Fruit fly (Drosophila melanogaster): ENCODE results near the gene CG18666.
A peak's percentile ranks its signal among the peaks of the same experiment; 100 is the strongest.

The CG18666 gene

dm6 chr2L:11003925-11004673 lies 30.5 kb upstream of the CG18666 start, which contains the start of gene RpL9 (continued):
- peak; percentile 69 for TF ChIP-seq CG17359 (tag; optimal IDR thresholded peaks at IDR 0.05)
- peak; percentile 53 to 56 for TF ChIP-seq Pdp1 (GFP tag; optimal IDR thresholded peaks at IDR 0.05)
- TF ChIP-seq CG1233 (GFP tag; optimal IDR thresholded peaks at IDR 0.05), result peak; percentile 83
- no peak for TF ChIP-seq CG16863 (GFP tag; optimal IDR thresholded peaks at IDR 0.05)
- TF ChIP-seq CG5180 (GFP tag; optimal IDR thresholded peaks at IDR 0.05), result peak; percentile 67
- TF ChIP-seq CG11093 (GFP tag; IDR thresholded peaks at IDR 0.05), result no peak
- no peak for TF ChIP-seq kay (GFP tag; optimal IDR thresholded peaks at IDR 0.05)
- peak; percentile 16 for TF ChIP-seq bab2 (GFP tag; optimal IDR thresholded peaks at IDR 0.05)
- TF ChIP-seq Rx (GFP tag; IDR thresholded peaks at IDR 0.05), result no peak
- TF ChIP-seq Side (GFP tag; optimal IDR thresholded peaks at IDR 0.05), result peak; percentile 82
- no peak for TF ChIP-seq Nf-YC (tag; optimal IDR thresholded peaks at IDR 0.05)
- peak; percentile 52 for TF ChIP-seq Hsf (GFP tag; optimal IDR thresholded peaks at IDR 0.05)
- peak; percentile 90 for TF ChIP-seq dm (GFP tag; optimal IDR thresholded peaks at IDR 0.05)
- TF ChIP-seq aop (GFP tag; IDR thresholded peaks at IDR 0.05), result no peak
- TF ChIP-seq Spps (tag; optimal IDR thresholded peaks at IDR 0.05), result peak; percentile 58
- peak in 1 of 3 experiments; percentile 7 for TF ChIP-seq lola (GFP tag; optimal IDR thresholded peaks at IDR 0.05)
- TF ChIP-seq trem (tag; optimal IDR thresholded peaks at IDR 0.05), result peak; percentile 39
- no peak for TF ChIP-seq Mrtf (GFP tag; IDR thresholded peaks at IDR 0.05)
- TF ChIP-seq Awh (GFP tag; IDR thresholded peaks at IDR 0.05), result peak; percentile 79
- TF ChIP-seq CG30431 (GFP tag; optimal IDR thresholded peaks at IDR 0.05), result no peak
- TF ChIP-seq CG5953 (GFP tag; IDR thresholded peaks at IDR 0.05), result no peak; the same call in 1 of the 2 replicates
- peak; percentile 50 for TF ChIP-seq Mad (GFP tag; optimal IDR thresholded peaks at IDR 0.05)
- peak; percentile 25; the same call in 1 of the 2 replicates for TF ChIP-seq cas (GFP tag; IDR thresholded peaks at IDR 0.05)
- TF ChIP-seq CG2678 (tag; optimal IDR thresholded peaks at IDR 0.05), result no peak
- peak; percentile 50 for TF ChIP-seq CG1647 (GFP tag; optimal IDR thresholded peaks at IDR 0.05)
- peak; percentile 68; the same call in 1 of the 2 replicates for TF ChIP-seq ara (GFP tag; IDR thresholded peaks at IDR 0.05)
- no peak for TF ChIP-seq ERR (GFP tag; optimal IDR thresholded peaks at IDR 0.05)
- TF ChIP-seq CG7271 (tag; optimal IDR thresholded peaks at IDR 0.05), result peak; percentile 95
- no peak for TF ChIP-seq tna (GFP tag; IDR thresholded peaks at IDR 0.05; ENCODE audit: partially characterized antibody)
- peak; percentile 30 for TF ChIP-seq HmgZ (tag; optimal IDR thresholded peaks at IDR 0.05)
- TF ChIP-seq CG7357 (GFP tag; IDR thresholded peaks at IDR 0.05), result 0 out of 3 replicates have a peak, but pooled peaks have one; percentile 25
- peak; percentile 92 for TF ChIP-seq CG34376 (GFP tag; optimal IDR thresholded peaks at IDR 0.05)
- TF ChIP-seq Meics (GFP tag; optimal IDR thresholded peaks at IDR 0.05), result peak; percentile 86
- peak; percentile 4 for TF ChIP-seq Tbp (GFP tag; optimal IDR thresholded peaks at IDR 0.05)
- TF ChIP-seq CG12219 (GFP tag; optimal IDR thresholded peaks at IDR 0.05), result peak; percentile 84
- peak; percentile 34 for TF ChIP-seq H2.0 (GFP tag; IDR thresholded peaks at IDR 0.05)
- TF ChIP-seq CG6654 (GFP tag; optimal IDR thresholded peaks at IDR 0.05), result peak; percentile 29
- TF ChIP-seq wek (GFP tag; optimal IDR thresholded peaks at IDR 0.05), result peak; percentile 85
- TF ChIP-seq kah (GFP tag; optimal IDR thresholded peaks at IDR 0.05), result peak; percentile 83
- TF ChIP-seq trh (GFP tag; optimal IDR thresholded peaks at IDR 0.05), result peak; percentile 37
- TF ChIP-seq CG6683 (GFP tag; optimal IDR thresholded peaks at IDR 0.05), result peak; percentile 43
- TF ChIP-seq yki (optimal IDR thresholded peaks at IDR 0.05), result no peak
- peak; percentile 60 for TF ChIP-seq maf-S (GFP tag; optimal IDR thresholded peaks at IDR 0.05)
- TF ChIP-seq CG7963 (GFP tag; IDR thresholded peaks at IDR 0.05; ENCODE audit: partially characterized antibody), result no peak
- TF ChIP-seq CG6254 (GFP tag; optimal IDR thresholded peaks at IDR 0.05), result peak; percentile 58
- TF ChIP-seq CG6689 (GFP tag; IDR thresholded peaks at IDR 0.05), result no peak; the same call in 1 of the 2 replicates
- no peak for TF ChIP-seq lbe (GFP tag; optimal IDR thresholded peaks at IDR 0.05)
- peak; percentile 53 for TF ChIP-seq CG15601 (tag; optimal IDR thresholded peaks at IDR 0.05)
- TF ChIP-seq unpg (GFP tag; optimal IDR thresholded peaks at IDR 0.05), result peak; percentile 79

Measured in whole organism, embryonic.